Worm (Caenorhabditis elegans): Measurements from ENCODE around the gene nhr-264.

DNA sequence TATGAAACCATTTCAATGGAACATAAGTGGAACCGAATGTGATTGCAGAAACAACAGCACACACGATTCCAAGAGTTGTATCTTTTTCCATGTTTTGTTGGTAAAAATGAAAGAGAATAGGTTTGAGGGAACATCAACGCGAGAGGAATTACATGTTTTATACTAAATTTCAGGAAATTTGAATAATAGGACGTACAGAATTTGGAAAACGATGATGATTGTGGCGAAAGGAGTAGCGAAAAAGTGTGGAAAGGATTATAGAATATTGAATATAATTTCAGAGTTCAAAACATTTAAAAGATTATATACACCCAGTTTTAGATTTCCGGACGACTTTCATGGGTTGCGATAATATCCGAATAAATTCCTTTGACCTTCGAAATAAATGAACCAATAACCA, 15.2 kb upstream of the nhr-264 start, which contains the start of gene F49C12.6:
- no peak for TF ChIP-seq nhr-2 (tag; optimal IDR thresholded peaks at IDR 0.05)
- TF ChIP-seq unc-39 (tag; optimal IDR thresholded peaks at IDR 0.05) = no peak
- no peak for TF ChIP-seq lin-13 (tag; optimal IDR thresholded peaks at IDR 0.05)
- TF ChIP-seq pha-4 (tag; optimal IDR thresholded peaks at IDR 0.05) = no peak
- no peak for TF ChIP-seq elt-3 (tag; optimal IDR thresholded peaks at IDR 0.05)
- TF ChIP-seq nhr-237 (tag; optimal IDR thresholded peaks at IDR 0.05) = no peak
- no peak for TF ChIP-seq nhr-12 (tag; optimal IDR thresholded peaks at IDR 0.05)
- TF ChIP-seq unc-120 (tag; optimal IDR thresholded peaks at IDR 0.05; ENCODE audit: poor library complexity, severe bottlenecking) = no peak
- TF ChIP-seq ztf-11 (tag; optimal IDR thresholded peaks at IDR 0.05) = no peak

All from whole organism, mixed stage, embryonic.